Fruit fly (Drosophila melanogaster) whole organism, embryonic: ENCODE data around the gene CG31075.

Experiments used
- C15 ChIP-seq: fragments of 200-800 bp; sonication (Bioruptor generic); IDR thresholded peaks from 3 replicates; pipeline ENCODE4 v1.3.6; 2022; ENCODE audit warnings: missing biosample characterization, missing genetic modification characterization
- CG10147 ChIP-seq: fragments of 200-800 bp; sonication (Bioruptor generic); optimal IDR thresholded peaks from 2 replicates; lab custom pipeline; 2019; ENCODE audit warnings: missing biosample characterization, mild to moderate bottlenecking, missing genetic modification characterization, moderate library complexity
- CG10274 ChIP-seq: fragments of 200-800 bp; sonication (Bioruptor generic); optimal IDR thresholded peaks from 3 replicates; lab custom pipeline; 2017; ENCODE audit warnings: missing biosample characterization, mild to moderate bottlenecking, missing genetic modification characterization
- CG11504 ChIP-seq: fragments of 200-800 bp; sonication (Bioruptor generic); optimal IDR thresholded peaks from 3 replicates; lab custom pipeline; 2019; ENCODE audit warnings: missing biosample characterization, mild to moderate bottlenecking, missing genetic modification characterization, moderate library complexity
- CG12071 ChIP-seq: fragments of 200-800 bp; sonication (Bioruptor generic); optimal IDR thresholded peaks from 3 replicates; lab custom pipeline; 2018; ENCODE audit warnings: missing biosample characterization, mild to moderate bottlenecking, missing genetic modification characterization
- CG15479 ChIP-seq: fragments of 200-800 bp; sonication (Bioruptor generic); optimal IDR thresholded peaks from 3 replicates; lab custom pipeline; 2019; ENCODE audit warnings: missing biosample characterization, mild to moderate bottlenecking, missing genetic modification characterization, moderate library complexity
- CG1603 ChIP-seq: fragments of 200-800 bp; sonication (Bioruptor generic); optimal IDR thresholded peaks from 2 replicates; lab custom pipeline; 2019; ENCODE audit warnings: missing biosample characterization, mild to moderate bottlenecking, missing genetic modification characterization, moderate library complexity
- CG17328 ChIP-seq: fragments of 200-800 bp; sonication (Bioruptor generic); IDR thresholded peaks from 2 replicates; pipeline ENCODE4 v1.3.6; 2022; ENCODE audit warnings: missing biosample characterization, missing genetic modification characterization
- CG30020 ChIP-seq: fragments of 200-800 bp; optimal IDR thresholded peaks from 2 replicates; lab custom pipeline; 2019; ENCODE audit warnings: missing biosample characterization, mild to moderate bottlenecking, missing genetic modification characterization, moderate library complexity
- CG31365 ChIP-seq: fragments of 200-800 bp; sonication (Bioruptor generic); optimal IDR thresholded peaks from 2 replicates; lab custom pipeline; 2018; ENCODE audit warnings: missing biosample characterization, mild to moderate bottlenecking, missing genetic modification characterization
- CG31388 ChIP-seq: fragments of 200-800 bp; sonication (Bioruptor generic); optimal IDR thresholded peaks from 2 replicates; lab custom pipeline; 2016; ENCODE audit warnings: missing biosample characterization, missing genetic modification characterization
- CG3163 ChIP-seq: fragments of 200-800 bp; sonication (Bioruptor generic); optimal IDR thresholded peaks from 3 replicates; lab custom pipeline; 2016; ENCODE audit warnings: missing biosample characterization, missing genetic modification characterization
- CG34376 ChIP-seq: fragments of 200-800 bp; sonication (Bioruptor generic); optimal IDR thresholded peaks from 2 replicates; lab custom pipeline; 2018; ENCODE audit warnings: missing biosample characterization, mild to moderate bottlenecking, missing genetic modification characterization
- CG4404 ChIP-seq: fragments of 200-800 bp; sonication (Bioruptor generic); IDR thresholded peaks from 2 replicates; pipeline ENCODE4 v1.3.6; 2022; ENCODE audit warnings: missing biosample characterization, missing genetic modification characterization
- CG4820 ChIP-seq: fragments of 200-800 bp; sonication (Bioruptor generic); optimal IDR thresholded peaks from 3 replicates; lab custom pipeline; 2016; ENCODE audit warnings: missing biosample characterization, missing genetic modification characterization
- CG6254 ChIP-seq: fragments of 200-800 bp; sonication (Bioruptor generic); optimal IDR thresholded peaks from 3 replicates; lab custom pipeline; 2017; ENCODE audit warnings: mild to moderate bottlenecking, missing biosample characterization, missing genetic modification reagents, missing genetic modification characterization
- CG6854 ChIP-seq: fragments of 200-800 bp; sonication (Bioruptor generic); optimal IDR thresholded peaks from 3 replicates; lab custom pipeline; 2017; ENCODE audit warnings: missing biosample characterization, mild to moderate bottlenecking, missing genetic modification characterization
- CG7928 ChIP-seq: fragments of 200-800 bp; sonication (Bioruptor generic); optimal IDR thresholded peaks from 2 replicates; lab custom pipeline; 2017; ENCODE audit warnings: missing biosample characterization, mild to moderate bottlenecking, missing genetic modification characterization
- CG7963 ChIP-seq: fragments of 200-800 bp; sonication (Bioruptor generic); IDR thresholded peaks from 3 replicates; pipeline ENCODE4 v1.3.6; 2022; ENCODE audit warnings: missing biosample characterization, missing genetic modification characterization; ENCODE audit not compliant: partially characterized antibody
- CG8924 ChIP-seq: fragments of 200-800 bp; optimal IDR thresholded peaks from 3 replicates; lab custom pipeline; 2019; ENCODE audit warnings: missing biosample characterization, mild to moderate bottlenecking, missing genetic modification characterization, moderate library complexity
- CG9727 ChIP-seq: fragments of 200-800 bp; sonication (Bioruptor generic); optimal IDR thresholded peaks from 3 replicates; lab custom pipeline; 2017; ENCODE audit warnings: missing biosample characterization, mild to moderate bottlenecking, missing genetic modification characterization
- Deaf1 ChIP-seq: fragments of 200-800 bp; optimal IDR thresholded peaks from 3 replicates; lab custom pipeline; 2019; ENCODE audit warnings: missing biosample characterization, mild to moderate bottlenecking, missing genetic modification characterization, moderate library complexity
- Dip2 ChIP-seq: fragments of 200-800 bp; sonication (Bioruptor generic); IDR thresholded peaks from 2 replicates; pipeline ENCODE4 v1.3.6; 2022; ENCODE audit warnings: missing biosample characterization, missing genetic modification characterization
- Doc2 ChIP-seq: fragments of 200-800 bp; sonication (Bioruptor generic); IDR thresholded peaks from 2 replicates; pipeline ENCODE4 v1.3.6; 2022; ENCODE audit warnings: missing biosample characterization, missing genetic modification characterization
- E2f2 ChIP-seq: fragments of 200-800 bp; sonication (Bioruptor generic); IDR thresholded peaks from 2 replicates; pipeline ENCODE4 v1.3.6; 2022; ENCODE audit warnings: missing biosample characterization, missing genetic modification characterization
- HLH4C ChIP-seq: fragments of 200-800 bp; sonication (Bioruptor generic); IDR thresholded peaks from 3 replicates; pipeline ENCODE4 v1.3.6; 2022; ENCODE audit warnings: missing biosample characterization, missing genetic modification characterization; ENCODE audit not compliant: partially characterized antibody
- MESR4 ChIP-seq: fragments of 200-800 bp; sonication (Bioruptor generic); optimal IDR thresholded peaks from 2 replicates; lab custom pipeline; 2018; ENCODE audit warnings: missing biosample characterization, mild to moderate bottlenecking, missing genetic modification characterization, moderate library complexity
- Meics ChIP-seq: fragments of 200-800 bp; sonication (Bioruptor generic); optimal IDR thresholded peaks from 2 replicates; lab custom pipeline; 2017; ENCODE audit warnings: missing biosample characterization, mild to moderate bottlenecking, missing genetic modification characterization
- Vsx1 ChIP-seq: fragments of 200-800 bp; sonication (Bioruptor generic); optimal IDR thresholded peaks from 2 replicates; lab custom pipeline; 2017; ENCODE audit warnings: missing biosample characterization, mild to moderate bottlenecking, missing genetic modification characterization, missing genetic modification reagents
- abd-A ChIP-seq: fragments of 200-800 bp; sonication (Bioruptor generic); optimal IDR thresholded peaks from 3 replicates; lab custom pipeline; 2019; ENCODE audit warnings: missing biosample characterization, mild to moderate bottlenecking, missing genetic modification characterization, moderate library complexity
- ash1 ChIP-seq: fragments of 200-800 bp; sonication (Bioruptor generic); optimal IDR thresholded peaks from 2 replicates; lab custom pipeline; 2018; ENCODE audit warnings: missing biosample characterization, mild to moderate bottlenecking, missing genetic modification characterization
- ato ChIP-seq: fragments of 200-800 bp; sonication (Bioruptor generic); IDR thresholded peaks from 2 replicates; pipeline ENCODE4 v1.3.6; 2022; ENCODE audit warnings: missing biosample characterization, missing genetic modification characterization; ENCODE audit not compliant: partially characterized antibody
- cas ChIP-seq: fragments of 200-800 bp; sonication (Bioruptor generic); IDR thresholded peaks from 2 replicates; pipeline ENCODE4 v1.3.6; 2022; ENCODE audit warnings: missing biosample characterization, missing genetic modification characterization
- chn ChIP-seq: fragments of 200-800 bp; sonication (Bioruptor generic); optimal IDR thresholded peaks from 2 replicates; lab custom pipeline; 2016; ENCODE audit warnings: missing biosample characterization, missing genetic modification characterization
- crol ChIP-seq: fragments of 200-800 bp; sonication (Bioruptor generic); IDR thresholded peaks from 2 replicates; pipeline ENCODE4 v1.3.6; 2022; ENCODE audit warnings: missing biosample characterization, missing genetic modification characterization
- eve ChIP-seq, 2 experiments: fragments of >200 bp; optimal IDR thresholded peaks; 2 replicates each; lab custom pipeline; 2017; ENCODE audit warnings: missing biosample characterization in 2 of 2, missing genetic modification characterization in 2 of 2
- gce ChIP-seq: fragments of 200-800 bp; sonication (Bioruptor generic); IDR thresholded peaks from 3 replicates; pipeline ENCODE4 v1.3.6; 2022; ENCODE audit warnings: missing biosample characterization, missing genetic modification characterization
- gcm ChIP-seq: fragments of 200-800 bp; sonication (Bioruptor generic); optimal IDR thresholded peaks from 2 replicates; lab custom pipeline; 2019; ENCODE audit warnings: missing biosample characterization, mild to moderate bottlenecking, missing genetic modification characterization, moderate library complexity
- jigr1 ChIP-seq: fragments of 200-800 bp; sonication (Bioruptor generic); IDR thresholded peaks from 3 replicates; pipeline ENCODE4 v1.3.6; 2022; ENCODE audit warnings: missing biosample characterization, missing genetic modification characterization
- jing ChIP-seq: fragments of 200-800 bp; sonication (Bioruptor generic); optimal IDR thresholded peaks from 2 replicates; lab custom pipeline; 2018; ENCODE audit warnings: missing biosample characterization, mild to moderate bottlenecking, missing genetic modification characterization
- maf-S ChIP-seq: fragments of 200-800 bp; sonication (Bioruptor generic); optimal IDR thresholded peaks from 2 replicates; lab custom pipeline; 2016; ENCODE audit warnings: missing biosample characterization, missing genetic modification characterization
- mld ChIP-seq: fragments of 200-800 bp; sonication (Bioruptor generic); IDR thresholded peaks from 3 replicates; pipeline ENCODE4 v1.3.6; 2022; ENCODE audit warnings: missing biosample characterization, missing genetic modification characterization; ENCODE audit not compliant: partially characterized antibody
- peb ChIP-seq: fragments of 200-800 bp; sonication (Bioruptor generic); IDR thresholded peaks from 2 replicates; pipeline ENCODE4 v1.3.6; 2022; ENCODE audit warnings: missing biosample characterization, missing genetic modification characterization
- pfk ChIP-seq: fragments of 200-800 bp; sonication (Bioruptor generic); optimal IDR thresholded peaks from 2 replicates; lab custom pipeline; 2018; ENCODE audit warnings: missing biosample characterization, mild to moderate bottlenecking, missing genetic modification characterization, moderate library complexity
- pnt ChIP-seq: fragments of 200-800 bp; sonication (Bioruptor generic); optimal IDR thresholded peaks from 3 replicates; lab custom pipeline; 2016; ENCODE audit warnings: missing biosample characterization, missing genetic modification characterization
- pros ChIP-seq: fragments of 200-800 bp; sonication (Bioruptor generic); optimal IDR thresholded peaks from 3 replicates; lab custom pipeline; 2019; ENCODE audit warnings: missing biosample characterization, mild to moderate bottlenecking, missing genetic modification characterization, moderate library complexity
- row ChIP-seq: fragments of 200-800 bp; sonication (Bioruptor generic); IDR thresholded peaks from 3 replicates; pipeline ENCODE4 v1.3.6; 2022; ENCODE audit warnings: missing biosample characterization, missing genetic modification characterization
- stc ChIP-seq: fragments of 200-800 bp; sonication (Bioruptor generic); IDR thresholded peaks from 2 replicates; pipeline ENCODE4 v1.3.6; 2022; ENCODE audit warnings: missing biosample characterization, missing genetic modification characterization
- tio ChIP-seq: fragments of 200-800 bp; sonication (Bioruptor generic); optimal IDR thresholded peaks from 2 replicates; lab custom pipeline; 2017; ENCODE audit warnings: missing biosample characterization, missing genetic modification characterization, inconsistent platforms
- zfh2 ChIP-seq: fragments of 200-800 bp; sonication (Bioruptor generic); optimal IDR thresholded peaks from 2 replicates; lab custom pipeline; 2016; ENCODE audit warnings: missing biosample characterization, missing genetic modification characterization

CG31075 gene

DNA sequence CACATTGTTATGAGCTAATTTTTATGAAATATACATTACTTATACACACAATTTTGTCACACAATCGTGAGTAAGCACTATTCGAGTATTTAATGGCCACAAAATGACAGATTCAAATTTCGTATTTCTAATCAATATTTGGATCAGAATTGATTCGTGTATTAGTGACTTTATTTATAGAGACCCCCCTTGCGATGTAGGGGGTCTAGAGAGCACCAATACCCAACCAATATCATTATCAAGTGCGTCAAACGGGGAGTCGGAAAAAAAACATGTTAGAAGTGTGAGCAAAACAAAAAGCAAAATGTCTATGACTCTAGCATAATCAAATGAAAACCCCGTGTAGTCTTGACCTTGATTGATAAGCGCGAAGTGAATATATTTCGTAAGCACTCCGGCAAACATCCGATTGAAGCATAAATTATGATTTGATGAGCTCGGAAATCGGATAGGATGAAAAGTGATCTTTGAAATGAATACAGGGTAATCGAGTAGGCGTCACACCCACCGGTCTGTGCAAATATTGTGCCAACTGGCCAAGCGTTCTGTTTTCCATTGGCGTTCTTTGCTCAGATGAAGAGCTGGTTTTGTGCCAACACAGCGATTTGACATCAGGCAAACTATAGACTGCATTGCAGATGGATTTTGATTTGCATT, 36.0 kb downstream of the CG31075 start (continued):
- TF ChIP-seq tio = peak; percentile 26
- peak; percentile 12 for TF ChIP-seq maf-S (GFP tag; lab: Kevin White, UChicago)
- no peak for TF ChIP-seq jing (GFP tag; lab: Kevin White, UChicago)
- no peak for TF ChIP-seq CG7928 (GFP tag; lab: Kevin White, UChicago)
- TF ChIP-seq eve (GFP tag; optimal IDR thresholded peaks at IDR 0.05; lab: Kevin White, UChicago) = peak in 1 of 2 experiments; percentile 60
- no peak for TF ChIP-seq pros (GFP tag; lab: Kevin White, UChicago)
- no peak for TF ChIP-seq ash1 (GFP tag; lab: Kevin White, UChicago)
- TF ChIP-seq row = peak; percentile 53; the same call in 2 of the 3 replicates
- TF ChIP-seq CG3163 = no peak
- no peak for TF ChIP-seq peb
- TF ChIP-seq abd-A (tag; lab: Kevin White, UChicago) = peak; percentile 51
- peak; percentile 63 for TF ChIP-seq Meics (GFP tag; lab: Kevin White, UChicago)
- TF ChIP-seq CG31365 = no peak
- no peak for TF ChIP-seq HLH4C (GFP tag; lab: Robert Waterston, UW)
- no peak for TF ChIP-seq CG1603
- no peak for TF ChIP-seq jigr1 (GFP tag; lab: Robert Waterston, UW)
- TF ChIP-seq C15 = no peak
- TF ChIP-seq CG17328 = no peak
- TF ChIP-seq CG10147 (GFP tag; lab: Kevin White, UChicago) = no peak
- TF ChIP-seq pfk = no peak
- TF ChIP-seq zfh2 = peak; percentile 30
- no peak for TF ChIP-seq CG12071 (GFP tag; lab: Kevin White, UChicago)
- no peak for TF ChIP-seq Dip2
- no peak for TF ChIP-seq ato (GFP tag; lab: Robert Waterston, UW)
- TF ChIP-seq CG6854 (GFP tag; lab: Kevin White, UChicago) = no peak
- TF ChIP-seq CG30020 (tag; lab: Kevin White, UChicago) = no peak
- TF ChIP-seq MESR4 (GFP tag; lab: Kevin White, UChicago) = no peak
- TF ChIP-seq CG6254 (GFP tag; lab: Kevin White, UChicago) = no peak
- TF ChIP-seq Deaf1 (tag; lab: Kevin White, UChicago) = no peak
- no peak for TF ChIP-seq CG4820
- no peak for TF ChIP-seq CG4404 (GFP tag; lab: Robert Waterston, UW)
- no peak for TF ChIP-seq CG11504 (tag; lab: Kevin White, UChicago)
- no peak for TF ChIP-seq CG9727
- TF ChIP-seq stc = no peak
- no peak for TF ChIP-seq cas (GFP tag; lab: Robert Waterston, UW)
- TF ChIP-seq CG31388 = no peak
- no peak for TF ChIP-seq E2f2 (GFP tag; lab: Robert Waterston, UW)
- peak; percentile 97 for TF ChIP-seq CG10274 (GFP tag; lab: Kevin White, UChicago)
- TF ChIP-seq CG8924 (tag; lab: Kevin White, UChicago) = no peak
- TF ChIP-seq chn = peak; percentile 24
- no peak for TF ChIP-seq Vsx1 (GFP tag; lab: Kevin White, UChicago)
- TF ChIP-seq CG15479 = no peak
- TF ChIP-seq pnt (GFP tag; lab: Kevin White, UChicago) = no peak
- TF ChIP-seq mld (GFP tag; lab: Robert Waterston, UW) = no peak
- TF ChIP-seq CG34376 = peak; percentile 90
- TF ChIP-seq gcm (GFP tag; lab: Kevin White, UChicago) = no peak
- no peak for TF ChIP-seq Doc2 (GFP tag; lab: Robert Waterston, UW)
- no peak for TF ChIP-seq crol (GFP tag; lab: Robert Waterston, UW)
- TF ChIP-seq CG7963 (GFP tag; lab: Robert Waterston, UW) = no peak
- TF ChIP-seq gce (GFP tag; lab: Robert Waterston, UW) = no peak
